Worm (Caenorhabditis elegans) whole organism, midembryonic: ENCODE data around the gene pek-1.

Experiments
- cog-1 ChIP-seq: sonication (generic microtip); optimal IDR thresholded peaks from 2 replicates; lab custom pipeline; 2016; ENCODE audit warnings: missing genetic modification characterization, missing compliant biosample characterization
- flt-1 ChIP-seq: fragments of 200-800 bp; sonication (Bioruptor generic); IDR thresholded peaks from 2 replicates; pipeline ENCODE4 v1.3.6; 2022; ENCODE audit warnings: missing genetic modification characterization, missing compliant biosample characterization

DNA sequence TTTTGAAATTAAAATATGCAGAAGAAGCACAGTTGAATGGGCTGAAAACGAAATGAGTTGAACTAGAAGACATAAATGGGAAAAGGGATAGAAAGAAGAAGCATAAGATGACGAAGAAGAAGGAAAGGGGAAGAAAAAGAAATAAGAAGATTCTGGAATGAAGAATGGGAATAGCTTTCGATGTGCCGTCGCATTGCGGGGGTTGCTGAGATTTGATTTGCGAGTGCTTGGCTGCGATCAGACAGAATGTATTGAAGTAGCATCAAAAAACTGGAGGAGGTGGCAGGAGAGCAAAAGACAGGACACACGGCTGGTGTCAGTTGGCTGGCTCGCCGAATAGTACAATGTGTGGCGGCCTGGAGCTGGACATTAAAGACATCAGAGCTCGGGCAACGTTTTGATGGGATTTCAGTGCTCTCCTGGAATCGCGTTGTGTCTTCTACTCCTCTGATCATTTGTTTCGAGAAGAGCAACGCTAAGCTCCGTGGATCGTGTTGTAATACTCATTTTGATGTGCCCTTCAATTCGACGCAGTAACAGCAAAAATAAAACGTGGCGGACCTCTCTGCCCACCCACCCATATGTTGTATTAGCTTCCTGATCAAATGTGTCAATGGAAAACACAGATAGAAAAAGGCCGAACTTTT, 35.4 kb downstream of the pek-1 start:
- TF ChIP-seq flt-1 (no peak), cog-1 (tag; lab: Kevin White, UChicago) (peak; percentile 9)
